Worm (Caenorhabditis elegans) whole organism, mixed stage, embryonic: ENCODE measurements around the gene pals-20.

ENCODE experiments used
- lsy-2 ChIP-seq: fragments of 150-350 bp; optimal IDR thresholded peaks from 2 replicates; lab custom pipeline; 2014; ENCODE audit warnings: missing biosample characterization, missing genetic modification characterization
- nhr-28 ChIP-seq: fragments of 150-350 bp; optimal IDR thresholded peaks from 2 replicates; lab custom pipeline; 2014; ENCODE audit warnings: missing biosample characterization, missing genetic modification characterization

DNA sequence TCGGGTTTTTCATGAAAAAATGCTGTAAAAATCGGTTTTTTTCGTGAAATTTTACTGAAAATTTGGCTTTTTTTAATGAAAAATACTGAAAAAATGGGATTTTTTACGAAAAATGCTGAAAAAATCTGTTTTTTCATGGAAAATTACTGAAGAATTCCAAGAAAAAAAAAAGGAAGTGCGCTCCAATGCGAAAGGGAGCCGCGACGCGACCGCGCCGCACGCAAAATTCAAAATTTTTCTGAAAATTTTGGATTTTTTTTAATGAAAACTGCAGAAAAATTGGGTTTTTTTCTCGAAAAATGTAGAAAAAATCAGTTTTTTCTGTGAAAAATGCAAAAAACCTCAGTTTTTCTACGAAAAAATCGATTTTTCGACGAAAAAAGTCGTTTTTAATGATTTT lies 28.4 kb upstream of the pals-20 start:
- TF ChIP-seq nhr-28 (tag; lab: Kevin White, UChicago) (no peak), lsy-2 (tag; lab: Kevin White, UChicago) (no peak)
